Worm (Caenorhabditis elegans) whole organism, mixed stage, embryonic: ENCODE data around the gene F26G1.2.

Source experiments
- blmp-1 ChIP-seq: fragments of 150-350 bp; optimal IDR thresholded peaks from 2 replicates; lab custom pipeline; 2014; ENCODE audit warnings: missing biosample characterization, missing genetic modification characterization
- ces-1 ChIP-seq: fragments of 150-350 bp; optimal IDR thresholded peaks from 2 replicates; lab custom pipeline; 2014; ENCODE audit warnings: missing biosample characterization, missing genetic modification reagents, missing genetic modification characterization
- elt-3 ChIP-seq: fragments of 150-350 bp; optimal IDR thresholded peaks from 2 replicates; lab custom pipeline; 2014; ENCODE audit warnings: missing biosample characterization, missing genetic modification characterization
- lsy-2 ChIP-seq: fragments of 150-350 bp; optimal IDR thresholded peaks from 2 replicates; lab custom pipeline; 2014; ENCODE audit warnings: missing biosample characterization, missing genetic modification characterization
- nhr-76 ChIP-seq: sonication (generic microtip); optimal IDR thresholded peaks from 2 replicates; lab custom pipeline; 2017; ENCODE audit warnings: missing biosample characterization, missing genetic modification characterization
- pha-4 ChIP-seq: fragments of 150-350 bp; optimal IDR thresholded peaks from 2 replicates; lab custom pipeline; 2018; ENCODE audit warnings: missing biosample characterization, missing genetic modification reagents, missing genetic modification characterization
- unc-39 ChIP-seq: fragments of 150-350 bp; optimal IDR thresholded peaks from 2 replicates; lab custom pipeline; 2014; ENCODE audit warnings: missing biosample characterization, missing genetic modification characterization
- unc-62 ChIP-seq: fragments of 150-350 bp; optimal IDR thresholded peaks from 2 replicates; lab custom pipeline; 2014; ENCODE audit warnings: missing biosample characterization, missing genetic modification reagents, missing genetic modification characterization
- ztf-11 ChIP-seq: fragments of 150-350 bp; optimal IDR thresholded peaks from 2 replicates; lab custom pipeline; 2014; ENCODE audit warnings: missing biosample characterization, missing genetic modification characterization

- no peak for TF ChIP-seq lsy-2 (tag; lab: Kevin White, UChicago)
- TF ChIP-seq blmp-1 (tag; lab: Kevin White, UChicago): no peak
- no peak for TF ChIP-seq pha-4 (tag; lab: Kevin White, UChicago)
- no peak for TF ChIP-seq unc-62 (GFP tag; lab: Kevin White, UChicago)
- no peak for TF ChIP-seq ztf-11
- TF ChIP-seq nhr-76 (tag; lab: Kevin White, UChicago): no peak
- TF ChIP-seq unc-39 (tag; lab: Kevin White, UChicago): no peak
- no peak for TF ChIP-seq elt-3 (tag; lab: Kevin White, UChicago)
- TF ChIP-seq ces-1 (GFP tag; lab: Kevin White, UChicago): no peak
Measured at ce11 chrII:4762574-4763285, at the start of gene F26G1.2.
